Fruit fly (Drosophila melanogaster): Measurements from ENCODE around the gene cDIP.

cDIP gene

DNA sequence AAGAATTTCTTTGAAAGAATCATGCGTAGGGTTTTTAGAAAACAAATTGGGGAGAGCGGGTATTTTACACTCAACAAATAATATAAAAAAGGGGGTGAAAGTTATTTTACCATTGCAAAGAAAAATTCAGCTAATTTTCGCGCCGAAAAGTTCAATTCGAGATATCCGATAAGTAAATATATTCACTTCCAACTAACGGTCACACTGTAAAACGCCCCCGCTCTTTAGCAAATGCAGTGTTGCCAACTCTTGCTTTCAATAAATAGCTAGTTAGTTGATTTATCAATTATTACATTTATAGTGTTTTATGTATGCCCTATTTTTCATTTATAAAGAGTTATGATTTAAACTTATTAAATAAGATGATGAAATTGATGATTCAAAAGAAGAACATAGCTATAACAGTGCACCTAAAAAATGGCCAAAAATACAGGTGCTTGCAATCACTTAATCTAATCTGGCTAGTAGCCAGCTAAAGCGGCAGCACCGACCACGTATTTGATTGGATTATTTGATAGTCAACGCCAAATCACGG lies 22.6 kb downstream of the cDIP start, which contains the start of gene meigo (continued):
- TF ChIP-seq dysf (GFP tag; IDR thresholded peaks at IDR 0.05), result peak; percentile 71; the same call in 2 of the 3 replicates
- no peak for TF ChIP-seq yki (optimal IDR thresholded peaks at IDR 0.05)
- TF ChIP-seq CG18619 (GFP tag; optimal IDR thresholded peaks at IDR 0.05), result peak; percentile 55
- TF ChIP-seq CG12744 (GFP tag; optimal IDR thresholded peaks at IDR 0.05), result peak; percentile 28
- no peak for TF ChIP-seq oc (tag; optimal IDR thresholded peaks at IDR 0.05)
- TF ChIP-seq Taf1 (GFP tag; IDR thresholded peaks at IDR 0.05), result peak; percentile 51; the same call in 1 of the 2 replicates
- peak; percentile 62 to 72 for TF ChIP-seq dpn (GFP tag; optimal IDR thresholded peaks at IDR 0.05)
- TF ChIP-seq CG2712 (tag; optimal IDR thresholded peaks at IDR 0.05), result peak; percentile 83
- peak; percentile 65 for TF ChIP-seq Fer3 (tag; optimal IDR thresholded peaks at IDR 0.05)
- peak; percentile 51 for TF ChIP-seq gcm (GFP tag; optimal IDR thresholded peaks at IDR 0.05)
- peak; percentile 74 for TF ChIP-seq CG30020 (tag; optimal IDR thresholded peaks at IDR 0.05)
- no peak for TF ChIP-seq CG16813 (GFP tag; IDR thresholded peaks at IDR 0.05; ENCODE audit: partially characterized antibody)
- peak in 1 of 2 experiments; percentile 65 for TF ChIP-seq Pdp1 (GFP tag; optimal IDR thresholded peaks at IDR 0.05)
- peak in 1 of 2 experiments; percentile 5 for TF ChIP-seq Trl (optimal IDR thresholded peaks at IDR 0.05)
- TF ChIP-seq Trl (GFP tag; optimal IDR thresholded peaks at IDR 0.05), result peak; percentile 41
- peak; percentile 64 for TF ChIP-seq gfzf (GFP tag; optimal IDR thresholded peaks at IDR 0.05)
- no peak for TF ChIP-seq Sox100B (GFP tag; optimal IDR thresholded peaks at IDR 0.05)
- no peak for TF ChIP-seq CG12769 (tag; optimal IDR thresholded peaks at IDR 0.05)
- TF ChIP-seq CG34376 (GFP tag; optimal IDR thresholded peaks at IDR 0.05), result peak; percentile 48
- peak; percentile 79 for TF ChIP-seq CG9817 (tag; optimal IDR thresholded peaks at IDR 0.05)
- TF ChIP-seq Abd-B (GFP tag; optimal IDR thresholded peaks at IDR 0.05), result peak; percentile 90
- peak; percentile 33 for TF ChIP-seq bab2 (GFP tag; optimal IDR thresholded peaks at IDR 0.05)
- no peak for TF ChIP-seq ham (GFP tag; IDR thresholded peaks at IDR 0.05)
- peak; percentile 31 for TF ChIP-seq CG11398 (GFP tag; optimal IDR thresholded peaks at IDR 0.05)
- peak; percentile 62 for TF ChIP-seq Fer2 (tag; optimal IDR thresholded peaks at IDR 0.05)
- peak; percentile 86 for TF ChIP-seq CoRest (tag; optimal IDR thresholded peaks at IDR 0.05)
- TF ChIP-seq CG12942 (GFP tag; optimal IDR thresholded peaks at IDR 0.05), result peak; percentile 67
- no peak for TF ChIP-seq ase (GFP tag; IDR thresholded peaks at IDR 0.05)
- TF ChIP-seq CG11695 (GFP tag; IDR thresholded peaks at IDR 0.05), result no peak
- TF ChIP-seq otp (GFP tag; IDR thresholded peaks at IDR 0.05), result 0 out of 3 replicates have a peak, but pooled peaks have one; percentile 25
- TF ChIP-seq tx (GFP tag; optimal IDR thresholded peaks at IDR 0.05), result peak; percentile 50
- TF ChIP-seq hbn (GFP tag; IDR thresholded peaks at IDR 0.05; ENCODE audit: partially characterized antibody), result no peak
- TF ChIP-seq CG15479 (GFP tag; optimal IDR thresholded peaks at IDR 0.05), result no peak
- peak; percentile 76 for TF ChIP-seq CG13296 (GFP tag; optimal IDR thresholded peaks at IDR 0.05)
- peak; percentile 34 for TF ChIP-seq pum (GFP tag; optimal IDR thresholded peaks at IDR 0.05)
- TF ChIP-seq CTCF (GFP tag; optimal IDR thresholded peaks at IDR 0.05), result peak; percentile 15
- peak; percentile 55 for TF ChIP-seq Ssrp (tag; optimal IDR thresholded peaks at IDR 0.05)
- TF ChIP-seq CG5953 (GFP tag; IDR thresholded peaks at IDR 0.05), result no peak
- no peak for TF ChIP-seq CG8290 (GFP tag; optimal IDR thresholded peaks at IDR 0.05)
- no peak for TF ChIP-seq CG8290 (tag; optimal IDR thresholded peaks at IDR 0.05)
- TF ChIP-seq Dip3 (GFP tag; optimal IDR thresholded peaks at IDR 0.05), result peak; percentile 63
- TF ChIP-seq CG14014 (GFP tag; IDR thresholded peaks at IDR 0.05), result peak; percentile 59
- TF ChIP-seq CG12104 (GFP tag; optimal IDR thresholded peaks at IDR 0.05), result peak; percentile 21
- TF ChIP-seq Sox102F (GFP tag; optimal IDR thresholded peaks at IDR 0.05), result no peak
- TF ChIP-seq CG11085 (GFP tag; IDR thresholded peaks at IDR 0.05), result 0 out of 2 replicates have a peak, but pooled peaks have one; percentile 19
- TF ChIP-seq crp (GFP tag; optimal IDR thresholded peaks at IDR 0.05), result peak in 1 of 2 experiments; percentile 51
- peak; percentile 46 for TF ChIP-seq Lhr (GFP tag; optimal IDR thresholded peaks at IDR 0.05)
- TF ChIP-seq Ada2b (GFP tag; IDR thresholded peaks at IDR 0.05), result peak; percentile 45
- TF ChIP-seq Bteb2 (GFP tag; optimal IDR thresholded peaks at IDR 0.05), result peak; percentile 35
- TF ChIP-seq CG13123 (GFP tag; optimal IDR thresholded peaks at IDR 0.05), result peak; percentile 44
- peak; percentile 58 for TF ChIP-seq Aef1 (GFP tag; IDR thresholded peaks at IDR 0.05)

Data from whole organism, embryonic.